Fruit fly (Drosophila melanogaster) whole organism, embryonic: ENCODE measurements around the gene CG2129.

Experiments
- BEAF-32 ChIP-seq: fragments of 200-800 bp; sonication (Bioruptor generic); optimal IDR thresholded peaks from 3 replicates; lab custom pipeline; 2017; ENCODE audit warnings: missing biosample characterization, missing genetic modification characterization, mild to moderate bottlenecking, moderate library complexity, missing genetic modification reagents
- CG11560 ChIP-seq: fragments of 200-800 bp; sonication (Bioruptor generic); IDR thresholded peaks from 3 replicates; pipeline ENCODE4 v1.3.6; 2022; ENCODE audit warnings: missing biosample characterization, missing genetic modification characterization
- CG12071 ChIP-seq: fragments of 200-800 bp; sonication (Bioruptor generic); optimal IDR thresholded peaks from 3 replicates; lab custom pipeline; 2018; ENCODE audit warnings: missing biosample characterization, mild to moderate bottlenecking, missing genetic modification characterization
- CG12219 ChIP-seq: fragments of 200-800 bp; sonication (Bioruptor generic); optimal IDR thresholded peaks from 3 replicates; lab custom pipeline; 2018; ENCODE audit warnings: missing biosample characterization, mild to moderate bottlenecking, missing genetic modification characterization
- CG12769 ChIP-seq: fragments of 200-800 bp; sonication (Bioruptor generic); optimal IDR thresholded peaks from 2 replicates; lab custom pipeline; 2019; ENCODE audit warnings: missing biosample characterization, mild to moderate bottlenecking, missing genetic modification characterization, moderate library complexity
- CG14965 ChIP-seq: fragments of 200-800 bp; sonication (Bioruptor generic); optimal IDR thresholded peaks from 2 replicates; lab custom pipeline; 2016; ENCODE audit warnings: missing biosample characterization, missing genetic modification characterization, borderline replicate concordance
- CG16815 ChIP-seq: fragments of 200-800 bp; sonication (Bioruptor generic); optimal IDR thresholded peaks from 3 replicates; lab custom pipeline; 2017; ENCODE audit warnings: missing biosample characterization, mild to moderate bottlenecking, missing genetic modification characterization
- CG17385 ChIP-seq: fragments of 200-800 bp; sonication (Bioruptor generic); optimal IDR thresholded peaks from 3 replicates; lab custom pipeline; 2018; ENCODE audit warnings: missing biosample characterization, mild to moderate bottlenecking, missing genetic modification characterization
- CG18476 ChIP-seq: fragments of 200-800 bp; sonication (Bioruptor generic); optimal IDR thresholded peaks from 2 replicates; lab custom pipeline; 2016; ENCODE audit warnings: missing biosample characterization, mild to moderate bottlenecking, missing genetic modification characterization
- CG2116 ChIP-seq: fragments of 200-800 bp; sonication (Bioruptor generic); optimal IDR thresholded peaks from 3 replicates; lab custom pipeline; 2018; ENCODE audit warnings: missing biosample characterization, mild to moderate bottlenecking, missing genetic modification characterization
- CG30020 ChIP-seq: fragments of 200-800 bp; optimal IDR thresholded peaks from 2 replicates; lab custom pipeline; 2019; ENCODE audit warnings: missing biosample characterization, mild to moderate bottlenecking, missing genetic modification characterization, moderate library complexity
- CG7556 ChIP-seq: fragments of 200-800 bp; sonication (Bioruptor generic); optimal IDR thresholded peaks from 2 replicates; lab custom pipeline; 2017; ENCODE audit warnings: missing biosample characterization, mild to moderate bottlenecking, missing genetic modification characterization
- CG7786 ChIP-seq: fragments of 200-800 bp; sonication (Bioruptor generic); optimal IDR thresholded peaks from 2 replicates; lab custom pipeline; 2016; ENCODE audit warnings: missing biosample characterization, missing genetic modification characterization
- CG8924 ChIP-seq: fragments of 200-800 bp; optimal IDR thresholded peaks from 3 replicates; lab custom pipeline; 2019; ENCODE audit warnings: missing biosample characterization, mild to moderate bottlenecking, missing genetic modification characterization, moderate library complexity
- CG9797 ChIP-seq: fragments of 200-800 bp; sonication (Bioruptor generic); optimal IDR thresholded peaks from 3 replicates; lab custom pipeline; 2018; ENCODE audit warnings: missing biosample characterization, mild to moderate bottlenecking, missing genetic modification characterization
- Camta ChIP-seq: fragments of 200-800 bp; sonication (Bioruptor generic); optimal IDR thresholded peaks from 2 replicates; lab custom pipeline; 2016; ENCODE audit warnings: missing biosample characterization, missing genetic modification characterization
- Dad ChIP-seq: fragments of 200-800 bp; sonication (Bioruptor generic); optimal IDR thresholded peaks from 3 replicates; lab custom pipeline; 2016; ENCODE audit warnings: missing biosample characterization, missing genetic modification characterization
- Eip74EF ChIP-seq, 2 experiments: fragments of 200-800 bp in 1 of 2; fragments of >200 bp in 1 of 2; sonication (Bioruptor generic) in 1 of 2; optimal IDR thresholded peaks; 2 replicates each; lab custom pipeline; 2017 to 2019; ENCODE audit warnings: missing biosample characterization in 2 of 2, missing genetic modification characterization in 2 of 2, mild to moderate bottlenecking in 1 of 2, moderate library complexity in 1 of 2
- Ets97D ChIP-seq: fragments of 200-800 bp; sonication (Bioruptor generic); optimal IDR thresholded peaks from 3 replicates; lab custom pipeline; 2016; ENCODE audit warnings: missing biosample characterization, missing genetic modification characterization
- Hey ChIP-seq: fragments of 200-800 bp; sonication (Bioruptor generic); optimal IDR thresholded peaks from 3 replicates; lab custom pipeline; 2018; ENCODE audit warnings: missing biosample characterization, mild to moderate bottlenecking, missing genetic modification characterization
- Sox102F ChIP-seq: fragments of 200-800 bp; sonication (Bioruptor generic); optimal IDR thresholded peaks from 2 replicates; lab custom pipeline; 2018; ENCODE audit warnings: missing biosample characterization, mild to moderate bottlenecking, missing genetic modification characterization, moderate library complexity
- Ssrp ChIP-seq: fragments of 200-800 bp; sonication (Bioruptor generic); optimal IDR thresholded peaks from 2 replicates; lab custom pipeline; 2018; ENCODE audit warnings: missing biosample characterization, mild to moderate bottlenecking, missing genetic modification characterization, moderate library complexity
- YL-1 ChIP-seq: fragments of 200-800 bp; sonication (Bioruptor generic); optimal IDR thresholded peaks from 3 replicates; lab custom pipeline; 2017; ENCODE audit warnings: missing biosample characterization, mild to moderate bottlenecking, missing genetic modification characterization
- ap ChIP-seq: fragments of 200-800 bp; sonication (Bioruptor generic); IDR thresholded peaks from 2 replicates; pipeline ENCODE4 v1.3.6; 2022; ENCODE audit warnings: missing biosample characterization, missing genetic modification characterization
- ato ChIP-seq: fragments of 200-800 bp; sonication (Bioruptor generic); IDR thresholded peaks from 2 replicates; pipeline ENCODE4 v1.3.6; 2022; ENCODE audit warnings: missing biosample characterization, missing genetic modification characterization; ENCODE audit not compliant: partially characterized antibody
- bsh ChIP-seq, 2 experiments: fragments of 200-800 bp; sonication (Bioruptor generic); optimal IDR thresholded peaks; 2 replicates each; lab custom pipeline; 2017 to 2018; ENCODE audit warnings: mild to moderate bottlenecking in 2 of 2, missing biosample characterization in 2 of 2, missing genetic modification characterization in 2 of 2, moderate library complexity in 1 of 2
- cato ChIP-seq: fragments of 200-800 bp; sonication (Bioruptor generic); optimal IDR thresholded peaks from 2 replicates; lab custom pipeline; 2016; ENCODE audit warnings: missing biosample characterization, missing genetic modification characterization, borderline replicate concordance
- cg ChIP-seq: fragments of 200-800 bp; sonication (Bioruptor generic); optimal IDR thresholded peaks from 3 replicates; lab custom pipeline; 2019; ENCODE audit warnings: missing biosample characterization, mild to moderate bottlenecking, missing genetic modification characterization, moderate library complexity
- chinmo ChIP-seq: fragments of 200-800 bp; sonication (Bioruptor generic); IDR thresholded peaks from 4 replicates; pipeline ENCODE4 v1.3.6; 2022; ENCODE audit warnings: missing biosample characterization, missing genetic modification characterization; ENCODE audit not compliant: partially characterized antibody
- chn ChIP-seq: fragments of 200-800 bp; sonication (Bioruptor generic); optimal IDR thresholded peaks from 2 replicates; lab custom pipeline; 2016; ENCODE audit warnings: missing biosample characterization, missing genetic modification characterization
- ci ChIP-seq: fragments of 200-800 bp; sonication (Bioruptor generic); IDR thresholded peaks from 3 replicates; pipeline ENCODE4 v1.3.6; 2022; ENCODE audit warnings: missing biosample characterization, missing genetic modification characterization
- cwo ChIP-seq: fragments of 200-800 bp; sonication (Bioruptor generic); optimal IDR thresholded peaks from 3 replicates; lab custom pipeline; 2017; ENCODE audit warnings: missing biosample characterization, missing genetic modification characterization, mild to moderate bottlenecking, moderate library complexity, missing genetic modification reagents
- danr ChIP-seq: fragments of 200-800 bp; sonication (Bioruptor generic); IDR thresholded peaks from 2 replicates; pipeline ENCODE4 v1.3.6; 2022; ENCODE audit warnings: missing biosample characterization, missing genetic modification characterization
- dmrt11E ChIP-seq: fragments of 200-800 bp; sonication (Bioruptor generic); optimal IDR thresholded peaks from 3 replicates; lab custom pipeline; 2018; ENCODE audit warnings: missing biosample characterization, mild to moderate bottlenecking, missing genetic modification characterization, moderate library complexity
- esg ChIP-seq: fragments of 200-800 bp; sonication (Bioruptor generic); conservative IDR thresholded peaks from 2 replicates; pipeline ENCODE4 v1.3.6; 2022; ENCODE audit warnings: missing biosample characterization, missing genetic modification characterization
- fd3F ChIP-seq: fragments of 200-800 bp; sonication (Bioruptor generic); optimal IDR thresholded peaks from 2 replicates; lab custom pipeline; 2018; ENCODE audit warnings: missing biosample characterization, mild to moderate bottlenecking, missing genetic modification characterization, moderate library complexity
- fd96Cb ChIP-seq: fragments of 200-800 bp; sonication (Bioruptor generic); optimal IDR thresholded peaks from 2 replicates; lab custom pipeline; 2018; ENCODE audit warnings: missing biosample characterization, mild to moderate bottlenecking, missing genetic modification characterization, moderate library complexity
- gce ChIP-seq: fragments of 200-800 bp; sonication (Bioruptor generic); IDR thresholded peaks from 3 replicates; pipeline ENCODE4 v1.3.6; 2022; ENCODE audit warnings: missing biosample characterization, missing genetic modification characterization
- hb ChIP-seq: fragments of 200-800 bp; sonication (Bioruptor generic); IDR thresholded peaks from 3 replicates; pipeline ENCODE4 v1.3.6; 2022; ENCODE audit warnings: missing biosample characterization, missing genetic modification characterization; ENCODE audit not compliant: partially characterized antibody
- kni ChIP-seq: fragments of 200-800 bp; sonication (Bioruptor generic); optimal IDR thresholded peaks from 3 replicates; lab custom pipeline; 2017; ENCODE audit warnings: mild to moderate bottlenecking, missing biosample characterization, missing genetic modification reagents, missing genetic modification characterization
- p53 ChIP-seq: fragments of 200-800 bp; sonication (Bioruptor generic); optimal IDR thresholded peaks from 2 replicates; lab custom pipeline; 2016; ENCODE audit warnings: missing biosample characterization, missing genetic modification characterization
- peb ChIP-seq: fragments of 200-800 bp; sonication (Bioruptor generic); IDR thresholded peaks from 2 replicates; pipeline ENCODE4 v1.3.6; 2022; ENCODE audit warnings: missing biosample characterization, missing genetic modification characterization
- pfk ChIP-seq: fragments of 200-800 bp; sonication (Bioruptor generic); optimal IDR thresholded peaks from 2 replicates; lab custom pipeline; 2018; ENCODE audit warnings: missing biosample characterization, mild to moderate bottlenecking, missing genetic modification characterization, moderate library complexity
- sc ChIP-seq, 3 experiments: fragments of >200 bp in 2 of 3; fragments of 200-800 bp in 1 of 3; sonication (Bioruptor generic) in 1 of 3; optimal IDR thresholded peaks; 2 replicates in 2 of 3; 3 replicates in 1 of 3; lab custom pipeline; 2017; ENCODE audit warnings: mild to moderate bottlenecking in 1 of 3, missing biosample characterization in 1 of 3, missing genetic modification characterization in 1 of 3, missing genetic modification reagents in 1 of 3
- sim ChIP-seq: fragments of 200-800 bp; sonication (Bioruptor generic); IDR thresholded peaks from 2 replicates; pipeline ENCODE4 v1.3.6; 2022; ENCODE audit warnings: missing biosample characterization, missing genetic modification characterization
- unpg ChIP-seq: fragments of 200-800 bp; sonication (Bioruptor generic); optimal IDR thresholded peaks from 3 replicates; lab custom pipeline; 2018; ENCODE audit warnings: missing biosample characterization, mild to moderate bottlenecking, missing genetic modification characterization, moderate library complexity
- vnd ChIP-seq: fragments of 200-800 bp; sonication (Bioruptor generic); IDR thresholded peaks from 3 replicates; pipeline ENCODE4 v1.3.6; 2022; ENCODE audit warnings: missing biosample characterization, missing genetic modification characterization; ENCODE audit not compliant: partially characterized antibody

Gene CG2129

dm6 chrX:8176291-8177029, 30.8 kb downstream of the CG2129 start (continued):
- TF ChIP-seq ato (no peak), CG7786 (GFP tag; lab: Kevin White, UChicago) (no peak), cato (no peak), Camta (GFP tag; lab: Kevin White, UChicago) (no peak), danr (GFP tag; lab: Robert Waterston, UW) (no peak), sc (optimal IDR thresholded peaks at IDR 0.05; lab: Kevin White, UChicago) (no peak), sc (GFP tag; optimal IDR thresholded peaks at IDR 0.05; lab: Kevin White, UChicago) (no peak), CG18476 (no peak), CG2116 (peak; percentile 77), fd96Cb (tag; lab: Kevin White, UChicago) (no peak), cg (GFP tag; lab: Kevin White, UChicago) (peak; percentile 74), Eip74EF (GFP tag; optimal IDR thresholded peaks at IDR 0.05; lab: Kevin White, UChicago) (no peak), CG11560 (tag; lab: Robert Waterston, UW) (no peak), CG30020 (tag; lab: Kevin White, UChicago) (no peak), cwo (no peak), vnd (GFP tag; lab: Robert Waterston, UW) (no peak), CG17385 (GFP tag; lab: Kevin White, UChicago) (peak; percentile 89), ci (no peak), fd3F (GFP tag; lab: Kevin White, UChicago) (no peak), ap (GFP tag; lab: Robert Waterston, UW) (no peak), Ssrp (tag; lab: Kevin White, UChicago) (no peak), CG9797 (GFP tag; lab: Kevin White, UChicago) (no peak), Hey (no peak), BEAF-32 (GFP tag; lab: Kevin White, UChicago) (no peak), pfk (GFP tag; lab: Kevin White, UChicago) (no peak), Sox102F (no peak), bsh (GFP tag; optimal IDR thresholded peaks at IDR 0.05; lab: Kevin White, UChicago) (peak in 1 of 2 experiments; percentile 31), YL-1 (GFP tag; lab: Kevin White, UChicago) (peak; percentile 29), unpg (GFP tag; lab: Kevin White, UChicago) (no peak), Ets97D (no peak), sim (no peak), CG12219 (GFP tag; lab: Kevin White, UChicago) (no peak), chinmo (GFP tag; lab: Robert Waterston, UW) (0 out of 4 replicates have a peak, but pooled peaks have one; percentile 41), p53 (no peak), CG16815 (GFP tag; lab: Kevin White, UChicago) (no peak), hb (GFP tag; lab: Robert Waterston, UW) (no peak), CG14965 (GFP tag; lab: Kevin White, UChicago) (no peak), gce (GFP tag; lab: Robert Waterston, UW) (no peak), CG8924 (tag; lab: Kevin White, UChicago) (peak; percentile 5), CG12769 (tag; lab: Kevin White, UChicago) (no peak), Dad (GFP tag; lab: Kevin White, UChicago) (no peak), chn (GFP tag; lab: Kevin White, UChicago) (no peak), CG12071 (GFP tag; lab: Kevin White, UChicago) (no peak), CG7556 (GFP tag; lab: Kevin White, UChicago) (no peak), esg (GFP tag; lab: Robert Waterston, UW) (no peak), dmrt11E (tag; lab: Kevin White, UChicago) (no peak), kni (GFP tag; lab: Kevin White, UChicago) (peak; percentile 26), peb (GFP tag; lab: Robert Waterston, UW) (no peak)
